Fruit fly (Drosophila melanogaster) whole organism, embryonic: ENCODE results near the gene CG13126.
A peak's percentile ranks its signal among the peaks of the same experiment; 100 is the strongest.

ENCODE experiments used
- Aef1 ChIP-seq: fragments of 200-800 bp; sonication (Bioruptor generic); IDR thresholded peaks from 3 replicates; pipeline ENCODE4 v1.3.6; 2022; ENCODE audit warnings: missing biosample characterization, missing genetic modification characterization
- Atf-2 ChIP-seq: fragments of 200-800 bp; sonication (Bioruptor generic); optimal IDR thresholded peaks from 2 replicates; lab custom pipeline; 2016; ENCODE audit warnings: missing biosample characterization, missing genetic modification characterization
- CG13775 ChIP-seq: fragments of 200-800 bp; sonication (Bioruptor generic); optimal IDR thresholded peaks from 3 replicates; lab custom pipeline; 2017; ENCODE audit warnings: missing biosample characterization, mild to moderate bottlenecking, missing genetic modification characterization
- CG15011 ChIP-seq: fragments of 200-800 bp; sonication (Bioruptor generic); optimal IDR thresholded peaks from 3 replicates; lab custom pipeline; 2018; ENCODE audit warnings: missing biosample characterization, mild to moderate bottlenecking, missing genetic modification characterization
- CG17568 ChIP-seq: fragments of 200-800 bp; sonication (Bioruptor generic); optimal IDR thresholded peaks from 2 replicates; lab custom pipeline; 2018; ENCODE audit warnings: missing biosample characterization, mild to moderate bottlenecking, missing genetic modification characterization, moderate library complexity
- CG2875 ChIP-seq: fragments of 200-800 bp; sonication (Bioruptor generic); optimal IDR thresholded peaks from 2 replicates; lab custom pipeline; 2017; ENCODE audit warnings: missing biosample characterization, mild to moderate bottlenecking, missing genetic modification characterization, missing genetic modification reagents
- CG31365 ChIP-seq: fragments of 200-800 bp; sonication (Bioruptor generic); optimal IDR thresholded peaks from 2 replicates; lab custom pipeline; 2018; ENCODE audit warnings: missing biosample characterization, mild to moderate bottlenecking, missing genetic modification characterization
- CG32767 ChIP-seq: fragments of 200-800 bp; sonication (Bioruptor generic); IDR thresholded peaks from 2 replicates; pipeline ENCODE4 v1.3.6; 2022; ENCODE audit warnings: missing biosample characterization, missing genetic modification characterization
- CG3838 ChIP-seq: fragments of 200-800 bp; sonication (Bioruptor generic); optimal IDR thresholded peaks from 3 replicates; lab custom pipeline; 2016; ENCODE audit warnings: missing biosample characterization, missing genetic modification characterization
- CG4617 ChIP-seq: fragments of 200-800 bp; sonication (Bioruptor generic); optimal IDR thresholded peaks from 3 replicates; lab custom pipeline; 2016; ENCODE audit warnings: missing biosample characterization, missing genetic modification characterization, borderline replicate concordance
- CG5953 ChIP-seq: fragments of 200-800 bp; sonication (Bioruptor generic); IDR thresholded peaks from 2 replicates; pipeline ENCODE4 v1.3.6; 2022; ENCODE audit warnings: missing biosample characterization, missing genetic modification characterization
- CG8290 ChIP-seq, 3 experiments: fragments of 200-800 bp; sonication (Bioruptor generic); optimal IDR thresholded peaks; 2 replicates each; lab custom pipeline; 2016 to 2019; ENCODE audit warnings: missing biosample characterization in 3 of 3, missing genetic modification characterization in 3 of 3, mild to moderate bottlenecking in 2 of 3, moderate library complexity in 1 of 3
- CG9215 ChIP-seq: fragments of 200-800 bp; sonication (Bioruptor generic); IDR thresholded peaks from 2 replicates; pipeline ENCODE4 v1.3.6; 2022; ENCODE audit warnings: missing biosample characterization, missing genetic modification characterization
- CG9797 ChIP-seq: fragments of 200-800 bp; sonication (Bioruptor generic); optimal IDR thresholded peaks from 3 replicates; lab custom pipeline; 2018; ENCODE audit warnings: missing biosample characterization, mild to moderate bottlenecking, missing genetic modification characterization
- CG9817 ChIP-seq: fragments of 200-800 bp; sonication (Bioruptor generic); optimal IDR thresholded peaks from 2 replicates; lab custom pipeline; 2018; ENCODE audit warnings: missing biosample characterization, mild to moderate bottlenecking, missing genetic modification characterization, moderate library complexity
- Chrac-16 ChIP-seq: fragments of 200-800 bp; sonication (Bioruptor generic); optimal IDR thresholded peaks from 3 replicates; lab custom pipeline; 2016; ENCODE audit warnings: missing biosample characterization, missing genetic modification characterization
- Dll ChIP-seq: fragments of 200-800 bp; sonication (Bioruptor generic); IDR thresholded peaks from 4 replicates; pipeline ENCODE4 v1.3.6; 2022; ENCODE audit warnings: missing biosample characterization, missing genetic modification characterization; ENCODE audit not compliant: partially characterized antibody
- Dp ChIP-seq: fragments of 200-800 bp; sonication (Bioruptor generic); optimal IDR thresholded peaks from 2 replicates; lab custom pipeline; 2018; ENCODE audit warnings: missing biosample characterization, mild to moderate bottlenecking, missing genetic modification characterization, moderate library complexity
- Ets65A ChIP-seq: fragments of 200-800 bp; sonication (Bioruptor generic); peaks from one replicate; lab custom pipeline; 2016; ENCODE audit warnings: missing biosample characterization, missing genetic modification characterization
- HLHmδ ChIP-seq: fragments of 200-800 bp; sonication (Bioruptor generic); optimal IDR thresholded peaks from 2 replicates; lab custom pipeline; 2018; ENCODE audit warnings: missing biosample characterization, mild to moderate bottlenecking, missing genetic modification characterization, moderate library complexity
- HmgD ChIP-seq: fragments of 200-800 bp; sonication (Bioruptor generic); optimal IDR thresholded peaks from 3 replicates; lab custom pipeline; 2016; ENCODE audit warnings: missing biosample characterization, missing genetic modification characterization
- HmgZ ChIP-seq: fragments of 200-800 bp; sonication (Bioruptor generic); optimal IDR thresholded peaks from 2 replicates; lab custom pipeline; 2018; ENCODE audit warnings: missing biosample characterization, mild to moderate bottlenecking, missing genetic modification characterization
- Hsf ChIP-seq: fragments of 200-800 bp; sonication (Bioruptor generic); optimal IDR thresholded peaks from 3 replicates; lab custom pipeline; 2016; ENCODE audit warnings: missing biosample characterization, missing genetic modification characterization
- Lpt ChIP-seq: fragments of >200 bp; optimal IDR thresholded peaks from 2 replicates; lab custom pipeline; 2018; ENCODE audit warnings: missing biosample characterization, missing genetic modification characterization
- Sin3A ChIP-seq: fragments of >200 bp; optimal IDR thresholded peaks from 2 replicates; lab custom pipeline; 2018
- ara ChIP-seq: fragments of 200-800 bp; sonication (Bioruptor generic); IDR thresholded peaks from 2 replicates; pipeline ENCODE4 v1.3.6; 2022; ENCODE audit warnings: missing biosample characterization, missing genetic modification characterization
- ash1 ChIP-seq: fragments of 200-800 bp; sonication (Bioruptor generic); optimal IDR thresholded peaks from 2 replicates; lab custom pipeline; 2018; ENCODE audit warnings: missing biosample characterization, mild to moderate bottlenecking, missing genetic modification characterization
- ato ChIP-seq: fragments of 200-800 bp; sonication (Bioruptor generic); IDR thresholded peaks from 2 replicates; pipeline ENCODE4 v1.3.6; 2022; ENCODE audit warnings: missing biosample characterization, missing genetic modification characterization; ENCODE audit not compliant: partially characterized antibody
- cad ChIP-seq: fragments of >200 bp; optimal IDR thresholded peaks from 2 replicates; lab custom pipeline; 2017; ENCODE audit warnings: missing biosample characterization, missing genetic modification characterization
- cg ChIP-seq: fragments of 200-800 bp; sonication (Bioruptor generic); optimal IDR thresholded peaks from 3 replicates; lab custom pipeline; 2019; ENCODE audit warnings: missing biosample characterization, mild to moderate bottlenecking, missing genetic modification characterization, moderate library complexity
- chif ChIP-seq, 2 experiments: fragments of 200-800 bp; sonication (Bioruptor generic); optimal IDR thresholded peaks; 3 replicates each; lab custom pipeline; 2016; ENCODE audit warnings: missing biosample characterization in 2 of 2, missing genetic modification characterization in 2 of 2
- corto ChIP-seq: fragments of 200-800 bp; sonication (Bioruptor generic); optimal IDR thresholded peaks from 2 replicates; lab custom pipeline; 2016; ENCODE audit warnings: missing biosample characterization, mild to moderate bottlenecking, missing genetic modification characterization, moderate library complexity
- croc ChIP-seq: fragments of 200-800 bp; sonication (Bioruptor generic); conservative IDR thresholded peaks from 3 replicates; pipeline ENCODE4 v1.3.6; 2022; ENCODE audit warnings: missing biosample characterization, missing genetic modification characterization
- ftz-f1 ChIP-seq: fragments of 200-800 bp; sonication (Bioruptor generic); optimal IDR thresholded peaks from 2 replicates; lab custom pipeline; 2016; ENCODE audit warnings: missing biosample characterization, missing genetic modification characterization
- grn ChIP-seq: fragments of 200-800 bp; sonication (Bioruptor generic); optimal IDR thresholded peaks from 3 replicates; lab custom pipeline; 2017; ENCODE audit warnings: missing biosample characterization, missing genetic modification characterization
- ind ChIP-seq: fragments of 200-800 bp; sonication (Bioruptor generic); optimal IDR thresholded peaks from 3 replicates; lab custom pipeline; 2016; ENCODE audit warnings: missing biosample characterization, missing genetic modification characterization
- kah ChIP-seq: fragments of 200-800 bp; sonication (Bioruptor generic); optimal IDR thresholded peaks from 2 replicates; lab custom pipeline; 2018; ENCODE audit warnings: missing biosample characterization, mild to moderate bottlenecking, missing genetic modification characterization
- kay ChIP-seq: fragments of 200-800 bp; sonication (Bioruptor generic); optimal IDR thresholded peaks from 2 replicates; lab custom pipeline; 2016; ENCODE audit warnings: missing biosample characterization, missing genetic modification characterization
- knrl ChIP-seq: fragments of 200-800 bp; sonication (Bioruptor generic); IDR thresholded peaks from 3 replicates; pipeline ENCODE4 v1.3.6; 2022; ENCODE audit warnings: missing biosample characterization, missing genetic modification characterization; ENCODE audit not compliant: partially characterized antibody
- mirr ChIP-seq: fragments of 200-800 bp; sonication (Bioruptor generic); optimal IDR thresholded peaks from 3 replicates; lab custom pipeline; 2018; ENCODE audit warnings: missing biosample characterization, mild to moderate bottlenecking, missing genetic modification characterization
- nmo ChIP-seq: fragments of 200-800 bp; sonication (Bioruptor generic); optimal IDR thresholded peaks from 2 replicates; lab custom pipeline; 2018; ENCODE audit warnings: missing biosample characterization, mild to moderate bottlenecking, missing genetic modification characterization, moderate library complexity
- psq ChIP-seq: fragments of 200-800 bp; sonication (Bioruptor generic); optimal IDR thresholded peaks from 2 replicates; lab custom pipeline; 2017; ENCODE audit warnings: missing biosample characterization, missing genetic modification characterization
- ranshi ChIP-seq: fragments of 200-800 bp; sonication (Bioruptor generic); IDR thresholded peaks from 2 replicates; pipeline ENCODE4 v1.3.6; 2022; ENCODE audit warnings: missing biosample characterization, missing genetic modification characterization
- repo ChIP-seq: fragments of 200-800 bp; sonication (Bioruptor generic); optimal IDR thresholded peaks from 2 replicates; lab custom pipeline; 2016; ENCODE audit warnings: missing biosample characterization, missing genetic modification characterization
- row ChIP-seq: fragments of 200-800 bp; sonication (Bioruptor generic); IDR thresholded peaks from 3 replicates; pipeline ENCODE4 v1.3.6; 2022; ENCODE audit warnings: missing biosample characterization, missing genetic modification characterization
- so ChIP-seq: fragments of 200-800 bp; sonication (Bioruptor generic); IDR thresholded peaks from 3 replicates; pipeline ENCODE4 v1.3.6; 2022; ENCODE audit warnings: missing biosample characterization, missing genetic modification characterization
- tap ChIP-seq: fragments of 200-800 bp; optimal IDR thresholded peaks from 3 replicates; lab custom pipeline; 2019; ENCODE audit warnings: missing biosample characterization, mild to moderate bottlenecking, missing genetic modification characterization, moderate library complexity
- usp ChIP-seq: fragments of >200 bp; optimal IDR thresholded peaks from 2 replicates; lab custom pipeline; 2017; ENCODE audit warnings: missing biosample characterization, missing genetic modification characterization
- zen2 ChIP-seq: fragments of 200-800 bp; sonication (Bioruptor generic); IDR thresholded peaks from 3 replicates; pipeline ENCODE4 v1.3.6; 2022; ENCODE audit warnings: missing biosample characterization, missing genetic modification characterization; ENCODE audit not compliant: partially characterized antibody

The CG13126 gene

dm6 chr2L:9915011-9915850, 38.8 kb downstream of the CG13126 start, which contains the start of gene yip2 (continued):
- 0 out of 2 replicates have a peak, but pooled peaks have one; percentile 29 for TF ChIP-seq CG32767 (GFP tag; lab: Robert Waterston, UW)
- TF ChIP-seq Chrac-16 (GFP tag; lab: Kevin White, UChicago): peak; percentile 25
- TF ChIP-seq row (GFP tag; lab: Robert Waterston, UW): peak; percentile 84
- TF ChIP-seq cg (GFP tag; lab: Kevin White, UChicago): no peak
- TF ChIP-seq CG2875: peak; percentile 26
- peak; percentile 56; the same call in 1 of the 2 replicates for TF ChIP-seq ranshi (GFP tag; lab: Robert Waterston, UW)
- TF ChIP-seq HLHmδ (GFP tag; lab: Kevin White, UChicago): no peak
- peak; percentile 62 for TF ChIP-seq Hsf (GFP tag; lab: Kevin White, UChicago)
- 0 out of 4 replicates have a peak, but pooled peaks have one; percentile 33 for TF ChIP-seq Dll (GFP tag; lab: Robert Waterston, UW)
- TF ChIP-seq CG9817 (tag; lab: Kevin White, UChicago): peak; percentile 39
- TF ChIP-seq knrl (GFP tag; lab: Robert Waterston, UW): no peak
- TF ChIP-seq CG31365 (tag; lab: Kevin White, UChicago): no peak
- TF ChIP-seq ftz-f1 (GFP tag; lab: Kevin White, UChicago): no peak
- peak; percentile 78 for TF ChIP-seq grn (GFP tag; lab: Kevin White, UChicago)
- TF ChIP-seq nmo (GFP tag; lab: Kevin White, UChicago): peak; percentile 22
- no peak for TF ChIP-seq CG3838 (GFP tag; lab: Kevin White, UChicago)
- no peak for TF ChIP-seq CG5953
- peak; percentile 80; the same call in 2 of the 3 replicates for TF ChIP-seq so
- no peak for TF ChIP-seq repo
- TF ChIP-seq zen2: no peak
- no peak for TF ChIP-seq Dp (GFP tag; lab: Kevin White, UChicago)
- no peak for TF ChIP-seq CG9215 (GFP tag; lab: Robert Waterston, UW)
- TF ChIP-seq chif (GFP tag; optimal IDR thresholded peaks at IDR 0.05; lab: Kevin White, UChicago): peak in 1 of 2 experiments; percentile 28
- no peak for TF ChIP-seq Sin3A (lab: Kevin White, UChicago)
- TF ChIP-seq HmgZ (tag; lab: Kevin White, UChicago): peak; percentile 79
- no peak for TF ChIP-seq ato (GFP tag; lab: Robert Waterston, UW)
- no peak for TF ChIP-seq CG8290 (GFP tag; optimal IDR thresholded peaks at IDR 0.05; lab: Kevin White, UChicago)
- TF ChIP-seq CG8290 (tag; optimal IDR thresholded peaks at IDR 0.05; lab: Kevin White, UChicago): peak in 1 of 2 experiments; percentile 86
- TF ChIP-seq kah (GFP tag; lab: Kevin White, UChicago): peak; percentile 86
- TF ChIP-seq CG13775: peak; percentile 17
- peak; percentile 87 for TF ChIP-seq mirr (GFP tag; lab: Kevin White, UChicago)
- TF ChIP-seq Lpt (GFP tag; lab: Kevin White, UChicago): no peak
- TF ChIP-seq usp (GFP tag; lab: Kevin White, UChicago): no peak
- no peak for TF ChIP-seq Atf-2 (GFP tag; lab: Kevin White, UChicago)
- no peak for TF ChIP-seq ash1 (GFP tag; lab: Kevin White, UChicago)
- peak; percentile 61 for TF ChIP-seq ind (GFP tag; lab: Kevin White, UChicago)
- TF ChIP-seq CG17568: peak; percentile 55
- TF ChIP-seq CG4617 (GFP tag; lab: Kevin White, UChicago): no peak
- TF ChIP-seq corto: peak; percentile 22
- no peak for TF ChIP-seq HmgD (GFP tag; lab: Kevin White, UChicago)
- 0 out of 3 replicates have a peak, but pooled peaks have one; percentile 11 for TF ChIP-seq Aef1 (GFP tag; lab: Robert Waterston, UW)
- TF ChIP-seq croc (GFP tag; lab: Robert Waterston, UW): no peak
- TF ChIP-seq cad (GFP tag; lab: Kevin White, UChicago): no peak
- peak; percentile 35; the same call in 1 of the 2 replicates for TF ChIP-seq ara (GFP tag; lab: Robert Waterston, UW)
- peak; percentile 48 for TF ChIP-seq tap (tag; lab: Kevin White, UChicago)
- no peak for TF ChIP-seq CG9797 (GFP tag; lab: Kevin White, UChicago)
- no peak for TF ChIP-seq psq (GFP tag; lab: Kevin White, UChicago)
- peak; percentile 26 for TF ChIP-seq Ets65A (GFP tag; lab: Kevin White, UChicago)
- TF ChIP-seq CG15011 (GFP tag; lab: Kevin White, UChicago): no peak
- TF ChIP-seq kay (GFP tag; lab: Kevin White, UChicago): peak; percentile 74
